Worm (Caenorhabditis elegans) whole organism, L2 larva: ENCODE measurements around the gene clec-198.
"Not testable (repeated sequence)": the region's sequence is repeated elsewhere in the genome, so short reads cannot be mapped to it uniquely, and the experiment has no call there.

Source experiments
- F13H6.1 ChIP-seq: sonication (generic microtip); optimal IDR thresholded peaks from 2 replicates; lab custom pipeline; 2016; ENCODE audit warnings: missing genetic modification characterization, missing compliant biosample characterization
- Y55F3AM.14 ChIP-seq: fragments of 200-800 bp; sonication (Bioruptor generic); optimal IDR thresholded peaks from 2 replicates; lab custom pipeline; 2018; ENCODE audit warnings: mild to moderate bottlenecking, missing genetic modification characterization, missing compliant biosample characterization
- ama-1 ChIP-seq: fragments of 150-350 bp; optimal IDR thresholded peaks from 2 replicates; lab custom pipeline; 2018; ENCODE audit warnings: inconsistent platforms
- blmp-1 ChIP-seq: sonication (generic microtip); optimal IDR thresholded peaks from 2 replicates; lab custom pipeline; 2017; ENCODE audit warnings: missing genetic modification characterization, mild to moderate bottlenecking, missing compliant biosample characterization, antibody characterized with exemption, moderate library complexity; ENCODE audit not compliant: insufficient read depth
- ceh-16 ChIP-seq: fragments of 150-350 bp; optimal IDR thresholded peaks from 2 replicates; lab custom pipeline; 2014; ENCODE audit warnings: missing biosample characterization, missing genetic modification characterization
- ceh-82 ChIP-seq: fragments of 150-350 bp; optimal IDR thresholded peaks from 2 replicates; lab custom pipeline; 2014; ENCODE audit warnings: missing biosample characterization, missing genetic modification characterization
- dmd-4 ChIP-seq: sonication (generic microtip); optimal IDR thresholded peaks from 2 replicates; lab custom pipeline; 2017; ENCODE audit warnings: missing biosample characterization, missing genetic modification characterization
- elt-1 ChIP-seq: fragments of 150-350 bp; optimal IDR thresholded peaks from 2 replicates; lab custom pipeline; 2014; ENCODE audit warnings: missing biosample characterization, missing genetic modification characterization
- gmeb-1 ChIP-seq: fragments of 150-350 bp; optimal IDR thresholded peaks from 2 replicates; lab custom pipeline; 2014; ENCODE audit warnings: missing biosample characterization, missing genetic modification characterization
- lin-11 ChIP-seq: fragments of 150-350 bp; sonication (generic microtip); optimal IDR thresholded peaks from 2 replicates; lab custom pipeline; 2014; ENCODE audit warnings: missing biosample characterization, missing genetic modification characterization, inconsistent platforms, mixed read lengths
- lin-13 ChIP-seq: fragments of 150-350 bp; optimal IDR thresholded peaks from 2 replicates; lab custom pipeline; 2014; ENCODE audit warnings: missing biosample characterization, missing genetic modification reagents, missing genetic modification characterization
- lin-39 ChIP-seq: fragments of 150-350 bp; optimal IDR thresholded peaks from 2 replicates; lab custom pipeline; 2014; ENCODE audit warnings: missing biosample characterization, missing genetic modification reagents, missing genetic modification characterization
- lsy-2 ChIP-seq, 2 experiments: fragments of 150-350 bp in 1 of 2; sonication (generic microtip) in 1 of 2; optimal IDR thresholded peaks; 2 replicates each; lab custom pipeline; 2014 to 2017; ENCODE audit warnings: missing biosample characterization in 2 of 2, missing genetic modification characterization in 2 of 2
- mbf-1 ChIP-seq: sonication (generic microtip); optimal IDR thresholded peaks from 2 replicates; lab custom pipeline; 2017; ENCODE audit warnings: missing biosample characterization, missing genetic modification characterization
- mdl-1 ChIP-seq, 2 experiments: fragments of 150-350 bp in 1 of 2; sonication (generic microtip) in 1 of 2; optimal IDR thresholded peaks; 2 replicates each; lab custom pipeline; 2017; ENCODE audit warnings: missing biosample characterization in 2 of 2, missing genetic modification characterization in 2 of 2
- nhr-11 ChIP-seq: fragments of 150-350 bp; optimal IDR thresholded peaks from 2 replicates; lab custom pipeline; 2014; ENCODE audit warnings: missing biosample characterization, missing genetic modification characterization
- nhr-12 ChIP-seq: fragments of 150-350 bp; optimal IDR thresholded peaks from 2 replicates; lab custom pipeline; 2014; ENCODE audit warnings: missing biosample characterization, missing genetic modification characterization
- nhr-129 ChIP-seq: fragments of 150-350 bp; optimal IDR thresholded peaks from 2 replicates; lab custom pipeline; 2014; ENCODE audit warnings: missing biosample characterization, missing genetic modification characterization
- nhr-237 ChIP-seq: fragments of 150-350 bp; optimal IDR thresholded peaks from 2 replicates; lab custom pipeline; 2014; ENCODE audit warnings: missing biosample characterization, missing genetic modification characterization
- nhr-25 ChIP-seq: fragments of 150-350 bp; sonication (generic microtip); optimal IDR thresholded peaks from 3 replicates; lab custom pipeline; 2014; ENCODE audit warnings: missing biosample characterization, missing genetic modification characterization
- nhr-6 ChIP-seq: fragments of 150-350 bp; optimal IDR thresholded peaks from 2 replicates; lab custom pipeline; 2014; ENCODE audit warnings: missing biosample characterization, missing genetic modification characterization
- nhr-77 ChIP-seq: fragments of 150-350 bp; optimal IDR thresholded peaks from 2 replicates; lab custom pipeline; 2014; ENCODE audit warnings: missing biosample characterization, missing genetic modification characterization
- peb-1 ChIP-seq: fragments of 150-350 bp; optimal IDR thresholded peaks from 2 replicates; lab custom pipeline; 2014; ENCODE audit warnings: missing biosample characterization, missing genetic modification characterization
- sem-4 ChIP-seq: fragments of 150-350 bp; optimal IDR thresholded peaks from 2 replicates; lab custom pipeline; 2014; ENCODE audit warnings: missing biosample characterization, missing genetic modification reagents, missing genetic modification characterization
- sma-9 ChIP-seq, 2 experiments: fragments of 150-350 bp in 1 of 2; sonication (generic microtip) in 1 of 2; optimal IDR thresholded peaks; 2 replicates each; lab custom pipeline; 2014 to 2016; ENCODE audit warnings: missing genetic modification characterization in 2 of 2, mild to moderate bottlenecking in 1 of 2, missing biosample characterization in 1 of 2, missing compliant biosample characterization in 1 of 2, missing genetic modification reagents in 1 of 2, moderate library complexity in 1 of 2
- unc-39 ChIP-seq: fragments of 150-350 bp; optimal IDR thresholded peaks from 2 replicates; lab custom pipeline; 2014; ENCODE audit warnings: missing biosample characterization, missing genetic modification characterization
- unc-55 ChIP-seq: fragments of 150-350 bp; sonication (generic microtip); optimal IDR thresholded peaks from 3 replicates; lab custom pipeline; 2014; ENCODE audit warnings: missing biosample characterization, missing genetic modification reagents, missing genetic modification characterization
- unc-62 ChIP-seq: fragments of 150-350 bp; optimal IDR thresholded peaks from 2 replicates; lab custom pipeline; 2014; ENCODE audit warnings: missing biosample characterization, missing genetic modification reagents, missing genetic modification characterization
- zag-1 ChIP-seq: fragments of 150-350 bp; optimal IDR thresholded peaks from 2 replicates; lab custom pipeline; 2014; ENCODE audit warnings: missing biosample characterization, missing genetic modification characterization
- ztf-11 ChIP-seq: sonication (generic microtip); optimal IDR thresholded peaks from 2 replicates; lab custom pipeline; 2017; ENCODE audit warnings: missing biosample characterization, missing genetic modification characterization
- ztf-4 ChIP-seq: fragments of 150-350 bp; optimal IDR thresholded peaks from 2 replicates; lab custom pipeline; 2014; ENCODE audit warnings: missing biosample characterization, missing genetic modification characterization

clec-198 gene

DNA sequence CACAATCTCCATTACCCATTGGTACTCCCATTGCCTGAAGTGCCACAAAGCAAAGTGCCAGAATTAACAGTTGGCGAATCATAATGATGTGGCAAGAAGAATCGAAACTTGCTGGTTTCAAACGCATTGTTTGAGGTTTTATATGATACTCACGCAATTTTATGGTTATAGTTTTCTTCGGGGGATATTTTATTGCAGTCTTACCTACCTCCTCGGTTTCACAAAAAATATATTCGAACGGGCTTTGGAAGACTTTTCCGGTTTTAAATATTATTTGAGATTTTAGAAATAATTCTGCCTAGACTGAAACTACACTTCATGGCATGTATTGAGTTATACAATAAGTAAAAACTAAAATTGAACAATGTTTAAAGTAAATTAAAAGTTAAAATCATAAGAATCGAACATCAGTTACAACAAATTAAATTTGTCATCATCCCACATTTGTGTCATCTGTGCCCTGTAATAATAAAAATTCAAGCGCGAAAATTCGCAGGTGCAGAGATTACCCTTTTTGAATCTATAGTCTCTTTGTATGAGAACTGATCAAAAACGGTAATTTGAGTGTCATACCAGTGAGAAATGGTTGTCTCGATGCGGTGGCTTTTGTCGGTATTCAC is at the start of gene clec-198, which contains the start of gene clec-197:
Gene clec-198 (plus strand): TSS at position 570 of the 620 bp plus-strand sequence.
Gene clec-197 (minus strand): TSS at position 101 of the 620 bp plus-strand sequence.
- no peak for TF ChIP-seq unc-39 (tag; lab: Kevin White, UChicago)
- no peak for TF ChIP-seq ztf-4 (tag; lab: Kevin White, UChicago)
- TF ChIP-seq dmd-4 (tag; lab: Kevin White, UChicago), result no peak
- no peak for TF ChIP-seq blmp-1 (tag; lab: Kevin White, UChicago)
- no peak for TF ChIP-seq zag-1 (tag; lab: Kevin White, UChicago)
- TF ChIP-seq lsy-2 (tag; optimal IDR thresholded peaks at IDR 0.05; lab: Kevin White, UChicago), result no peak
- no peak for TF ChIP-seq nhr-12 (tag; lab: Kevin White, UChicago)
- no peak for TF ChIP-seq unc-62
- TF ChIP-seq unc-55 (GFP tag; lab: Kevin White, UChicago), result no peak
- no peak for TF ChIP-seq nhr-11 (tag; lab: Kevin White, UChicago)

ce11 chrIV:17301933-17302332 is 45.0 kb upstream of the clec-198 start, which contains the start of gene ifta-2:
Gene ifta-2, minus strand, starts transcription at chrIV:17302033.
- TF ChIP-seq mdl-1 (tag; optimal IDR thresholded peaks at IDR 0.05; lab: Kevin White, UChicago) (no peak), ztf-4 (tag; lab: Kevin White, UChicago) (no peak), sem-4 (no peak), ceh-82 (tag; lab: Kevin White, UChicago) (no peak), zag-1 (tag; lab: Kevin White, UChicago) (no peak), sma-9 (GFP tag; optimal IDR thresholded peaks at IDR 0.05; lab: Kevin White, UChicago) (no peak), sma-9 (tag; optimal IDR thresholded peaks at IDR 0.05; lab: Kevin White, UChicago) (no peak), Y55F3AM.14 (GFP tag; lab: Kevin White, UChicago) (no peak), lin-11 (tag; lab: Kevin White, UChicago) (no peak), lin-13 (no peak), elt-1 (no peak), nhr-6 (tag; lab: Kevin White, UChicago) (no peak), nhr-129 (tag; lab: Kevin White, UChicago) (no peak)

ce11 chrIV:17307223-17307622 is 39.7 kb upstream of the clec-198 start, which contains the start of gene T28F3.8:
Gene T28F3.8, minus strand, starts transcription at chrIV:17307323.
- not testable (repeated sequence) for TF ChIP-seq peb-1 (tag; lab: Kevin White, UChicago); ztf-4 (tag; lab: Kevin White, UChicago); ama-1 (lab: Kevin White, UChicago)

- TF ChIP-seq sma-9 (GFP tag; optimal IDR thresholded peaks at IDR 0.05; lab: Kevin White, UChicago) (no peak), sma-9 (tag; optimal IDR thresholded peaks at IDR 0.05; lab: Kevin White, UChicago) (no peak), zag-1 (tag; lab: Kevin White, UChicago) (no peak), F13H6.1 (no peak), sem-4 (no peak), dmd-4 (tag; lab: Kevin White, UChicago) (no peak), ceh-16 (tag; lab: Kevin White, UChicago) (no peak), nhr-25 (no peak), unc-39 (tag; lab: Kevin White, UChicago) (no peak), nhr-6 (tag; lab: Kevin White, UChicago) (no peak), ztf-11 (tag; lab: Kevin White, UChicago) (no peak), mbf-1 (no peak), nhr-237 (tag; lab: Kevin White, UChicago) (no peak), ama-1 (lab: Kevin White, UChicago) (no peak), unc-62 (no peak), nhr-77 (tag; lab: Kevin White, UChicago) (no peak), nhr-11 (tag; lab: Kevin White, UChicago) (no peak), lin-39 (tag; lab: Kevin White, UChicago) (no peak), Y55F3AM.14 (GFP tag; lab: Kevin White, UChicago) (no peak)
Observed at ce11 chrIV:17308211-17308610, 38.8 kb upstream of the clec-198 start, which contains the start of gene T28F3.9. Gene T28F3.9, plus strand, starts transcription at chrIV:17308511.

- no peak for TF ChIP-seq ztf-11 (tag; lab: Kevin White, UChicago)
- no peak for TF ChIP-seq gmeb-1
- TF ChIP-seq unc-39 (tag; lab: Kevin White, UChicago), result no peak
- TF ChIP-seq elt-1, result no peak
Observed at ce11 chrIV:17311842-17312241, 35.1 kb upstream of the clec-198 start, which contains the start of gene snf-9. Gene snf-9, plus strand, starts transcription at chrIV:17312142.
